Worm (Caenorhabditis elegans) whole organism, late embryonic: Measurements from ENCODE around the gene F53C11.9.

Experiments used
- ama-1 ChIP-seq: fragments of 150-350 bp; optimal IDR thresholded peaks from 2 replicates; lab custom pipeline; 2014
- ceh-14 ChIP-seq: sonication (generic microtip); optimal IDR thresholded peaks from 2 replicates; lab custom pipeline; 2016; ENCODE audit warnings: missing genotype, missing genetic modification characterization, missing compliant biosample characterization

ce11 chrV:13777857-13778256 lies at the start of gene F53C11.9:
- TF ChIP-seq ama-1 (lab: Kevin White, UChicago): no peak
- TF ChIP-seq ceh-14: no peak
